Fruit fly (Drosophila melanogaster) whole organism, pupa: ENCODE measurements around the gene CG31815.

ENCODE experiments used
- CG10348 ChIP-seq: fragments of 200-800 bp; sonication (Bioruptor generic); IDR thresholded peaks from 2 replicates; pipeline ENCODE4 v1.3.6; 2022; ENCODE audit warnings: missing biosample characterization, missing genetic modification characterization
- CG12605 ChIP-seq: fragments of 200-800 bp; sonication (Bioruptor generic); IDR thresholded peaks from 2 replicates; pipeline ENCODE4 v1.3.6; 2022; ENCODE audit warnings: missing biosample characterization, missing genetic modification characterization
- CG4496 ChIP-seq: fragments of 200-800 bp; sonication (Bioruptor generic); IDR thresholded peaks from 3 replicates; pipeline ENCODE4 v1.3.6; 2022; ENCODE audit warnings: missing biosample characterization, missing genetic modification characterization
- D1 ChIP-seq: fragments of 200-800 bp; sonication (Bioruptor generic); optimal IDR thresholded peaks from 2 replicates; lab custom pipeline; 2018; ENCODE audit warnings: missing biosample characterization, mild to moderate bottlenecking, missing genetic modification characterization, moderate library complexity
- EcR ChIP-seq: fragments of 200-800 bp; sonication (Bioruptor generic); optimal IDR thresholded peaks from 3 replicates; lab custom pipeline; 2019; ENCODE audit warnings: missing biosample characterization, missing genetic modification characterization, mild to moderate bottlenecking, moderate library complexity, missing genetic modification reagents
- Pif1B ChIP-seq: fragments of 200-800 bp; sonication (Bioruptor generic); optimal IDR thresholded peaks from 3 replicates; lab custom pipeline; 2016; ENCODE audit warnings: missing biosample characterization, missing genetic modification characterization
- rn ChIP-seq: fragments of 200-800 bp; sonication (Bioruptor generic); IDR thresholded peaks from 2 replicates; pipeline ENCODE4 v1.3.6; 2022; ENCODE audit warnings: missing biosample characterization, missing genetic modification characterization

dm6 chr2L:16621460-16621859, 15.8 kb downstream of the CG31815 start:
- TF ChIP-seq Pif1B (GFP tag; lab: Kevin White, UChicago), result no peak
- TF ChIP-seq CG10348 (GFP tag; lab: Robert Waterston, UW), result no peak
- TF ChIP-seq rn, result no peak
- TF ChIP-seq CG4496 (GFP tag; lab: Robert Waterston, UW), result no peak
- no peak for TF ChIP-seq CG12605 (GFP tag; lab: Robert Waterston, UW)
- TF ChIP-seq EcR (GFP tag; lab: Kevin White, UChicago), result no peak
- TF ChIP-seq D1, result no peak
